Worm (Caenorhabditis elegans) whole organism, L3 larva: Measurements from ENCODE around the gene srbc-41.

Source experiments
- ama-1 ChIP-seq: fragments of 150-350 bp; optimal IDR thresholded peaks from 2 replicates; lab custom pipeline; 2018
- egl-5 ChIP-seq: fragments of 150-350 bp; optimal IDR thresholded peaks from 2 replicates; lab custom pipeline; 2017; ENCODE audit warnings: missing biosample characterization, missing genetic modification reagents, missing genetic modification characterization, inconsistent platforms
- elt-3 ChIP-seq, 3 experiments: fragments of 150-350 bp in 1 of 3; sonication (generic microtip) in 2 of 3; optimal IDR thresholded peaks; 2 replicates in 2 of 3; 4 replicates in 1 of 3; lab custom pipeline; 2014 to 2017; ENCODE audit warnings: missing biosample characterization in 3 of 3, missing genetic modification characterization in 3 of 3
- lin-39 ChIP-seq: fragments of 150-350 bp; optimal IDR thresholded peaks from 2 replicates; lab custom pipeline; 2018; ENCODE audit warnings: missing biosample characterization, missing genetic modification reagents, missing genetic modification characterization

ce11 chrV:1623429-1623828 is 8.8 kb upstream of the srbc-41 start:
- no peak for TF ChIP-seq elt-3 (tag; optimal IDR thresholded peaks at IDR 0.05; lab: Kevin White, UChicago)
- no peak for TF ChIP-seq egl-5 (tag; lab: Kevin White, UChicago)
- no peak for TF ChIP-seq ama-1 (lab: Kevin White, UChicago)
- no peak for TF ChIP-seq lin-39 (tag; lab: Kevin White, UChicago)
